Worm (Caenorhabditis elegans) whole organism, L1 larva: ENCODE measurements around the gene R12B2.6.
A peak's percentile ranks its signal among the peaks of the same experiment; 100 is the strongest.

Source experiments
- F16B12.6 ChIP-seq: fragments of 150-350 bp; optimal IDR thresholded peaks from 2 replicates; lab custom pipeline; 2014; ENCODE audit warnings: missing biosample characterization, missing genetic modification characterization
- aly-2 ChIP-seq: fragments of 150-350 bp; optimal IDR thresholded peaks from 2 replicates; lab custom pipeline; 2014; ENCODE audit warnings: missing biosample characterization, missing genetic modification characterization
- ama-1 ChIP-seq: fragments of 150-350 bp; optimal IDR thresholded peaks from 2 replicates; lab custom pipeline; 2014
- ceh-82 ChIP-seq, 3 experiments: fragments of 150-350 bp in 1 of 3; sonication (generic microtip) in 2 of 3; optimal IDR thresholded peaks; 2 replicates each; lab custom pipeline; 2014 to 2017; ENCODE audit warnings: missing biosample characterization in 3 of 3, missing genetic modification characterization in 3 of 3
- efl-1 ChIP-seq, 4 experiments: fragments of 150-350 bp; optimal IDR thresholded peaks in 3 of 4; peaks in 1 of 4; 1 replicate in 1 of 4; 2 replicates in 3 of 4; lab custom pipeline; 2014; ENCODE audit warnings: missing biosample characterization in 2 of 4, missing genetic modification characterization in 2 of 4, missing genetic modification reagents in 2 of 4
- fkh-4 ChIP-seq: sonication (generic microtip); optimal IDR thresholded peaks from 2 replicates; lab custom pipeline; 2016; ENCODE audit warnings: missing compliant biosample characterization, missing genetic modification characterization, borderline replicate concordance
- lin-13 ChIP-seq: fragments of 150-350 bp; optimal IDR thresholded peaks from 2 replicates; lab custom pipeline; 2014; ENCODE audit warnings: missing biosample characterization, missing genetic modification reagents, missing genetic modification characterization
- lin-15B ChIP-seq: fragments of 150-350 bp; sonication (generic microtip); optimal IDR thresholded peaks from 3 replicates; lab custom pipeline; 2014; ENCODE audit warnings: missing biosample characterization, missing genetic modification characterization
- lsy-2 ChIP-seq, 2 experiments: fragments of 150-350 bp; optimal IDR thresholded peaks; 2 replicates each; lab custom pipeline; 2014; ENCODE audit warnings: missing biosample characterization in 2 of 2, missing genetic modification characterization in 2 of 2
- nhr-237 ChIP-seq: fragments of 150-350 bp; optimal IDR thresholded peaks from 2 replicates; lab custom pipeline; 2014; ENCODE audit warnings: missing biosample characterization, missing genetic modification characterization
- pqm-1 ChIP-seq: sonication (generic microtip); optimal IDR thresholded peaks from 3 replicates; lab custom pipeline; 2017; ENCODE audit warnings: missing biosample characterization, missing genetic modification characterization
- vab-15 ChIP-seq: sonication (generic microtip); optimal IDR thresholded peaks from 2 replicates; lab custom pipeline; 2017; ENCODE audit warnings: missing genotype, mild to moderate bottlenecking, missing genetic modification characterization, missing compliant biosample characterization

ce11 chrIII:5872288-5872687 is 38.3 kb upstream of the R12B2.6 start:
- TF ChIP-seq nhr-237 (tag; lab: Kevin White, UChicago) (no peak), fkh-4 (tag; lab: Kevin White, UChicago) (peak; percentile 90), lin-15B (tag; lab: Kevin White, UChicago) (no peak), lin-13 (GFP tag; lab: Kevin White, UChicago) (no peak), pqm-1 (tag; lab: Kevin White, UChicago) (no peak), F16B12.6 (tag; lab: Kevin White, UChicago) (no peak), aly-2 (tag; lab: Kevin White, UChicago) (no peak), ama-1 (lab: Kevin White, UChicago) (no peak), ceh-82 (tag; optimal IDR thresholded peaks at IDR 0.05; lab: Kevin White, UChicago) (no peak), vab-15 (tag; lab: Kevin White, UChicago) (no peak), lsy-2 (tag; optimal IDR thresholded peaks at IDR 0.05; lab: Kevin White, UChicago) (no peak), efl-1 (optimal IDR thresholded peaks at IDR 0.05; lab: Kevin White, UChicago) (no peak), efl-1 (GFP tag; optimal IDR thresholded peaks at IDR 0.05 in 1 of 2; lab: Kevin White, UChicago) (no peak)
